Worm (Caenorhabditis elegans): Measurements from ENCODE around the gene F59E12.15.

The F59E12.15 gene

DNA sequence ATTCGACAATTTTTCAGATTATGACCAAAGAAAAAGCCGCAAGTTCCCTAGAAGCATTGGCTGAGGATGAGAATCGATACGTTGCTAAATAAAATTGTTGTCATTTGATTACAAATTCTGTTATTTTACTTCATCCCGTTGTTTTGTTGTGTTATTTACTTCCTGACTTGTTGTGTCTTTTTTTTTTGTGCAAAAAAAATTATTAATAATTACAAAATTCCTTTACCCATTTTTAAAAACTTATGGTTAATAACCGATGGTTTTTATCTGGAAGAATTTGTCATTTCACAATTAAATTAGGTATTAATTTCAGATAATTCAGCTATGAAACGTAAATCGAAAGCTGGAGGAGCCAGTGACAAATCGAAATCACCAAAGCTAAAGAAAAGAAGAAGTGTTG, 31.9 kb downstream of the F59E12.15 start, which contains the start of gene C17G10.1:
C17G10.1 (plus strand) TSS at position 301 of the 400 bp plus-strand sequence.
- TF ChIP-seq eor-1 (tag; optimal IDR thresholded peaks at IDR 0.05) (no peak), hmg-11 (tag; optimal IDR thresholded peaks at IDR 0.05) (no peak), nhr-76 (tag; optimal IDR thresholded peaks at IDR 0.05) (no peak), lin-15B (tag; optimal IDR thresholded peaks at IDR 0.05) (no peak), lsy-12 (tag; optimal IDR thresholded peaks at IDR 0.05) (no peak), elt-2 (tag; optimal IDR thresholded peaks at IDR 0.05) (no peak), snpc-4 (tag; optimal IDR thresholded peaks at IDR 0.05) (no peak), sea-2 (GFP tag; optimal IDR thresholded peaks at IDR 0.05) (no peak), daf-12 (tag; optimal IDR thresholded peaks at IDR 0.05) (no peak), nhr-67 (tag; optimal IDR thresholded peaks at IDR 0.05) (no peak), unc-39 (tag; optimal IDR thresholded peaks at IDR 0.05) (no peak), aly-2 (tag; optimal IDR thresholded peaks at IDR 0.05) (no peak), ztf-4 (tag; optimal IDR thresholded peaks at IDR 0.05) (no peak), nfya-1 (tag; optimal IDR thresholded peaks at IDR 0.05; ENCODE audit: insufficient read depth) (no peak), ama-1 (optimal IDR thresholded peaks at IDR 0.05) (no peak), skn-1 (tag; optimal IDR thresholded peaks at IDR 0.05) (no peak)

DNA sequence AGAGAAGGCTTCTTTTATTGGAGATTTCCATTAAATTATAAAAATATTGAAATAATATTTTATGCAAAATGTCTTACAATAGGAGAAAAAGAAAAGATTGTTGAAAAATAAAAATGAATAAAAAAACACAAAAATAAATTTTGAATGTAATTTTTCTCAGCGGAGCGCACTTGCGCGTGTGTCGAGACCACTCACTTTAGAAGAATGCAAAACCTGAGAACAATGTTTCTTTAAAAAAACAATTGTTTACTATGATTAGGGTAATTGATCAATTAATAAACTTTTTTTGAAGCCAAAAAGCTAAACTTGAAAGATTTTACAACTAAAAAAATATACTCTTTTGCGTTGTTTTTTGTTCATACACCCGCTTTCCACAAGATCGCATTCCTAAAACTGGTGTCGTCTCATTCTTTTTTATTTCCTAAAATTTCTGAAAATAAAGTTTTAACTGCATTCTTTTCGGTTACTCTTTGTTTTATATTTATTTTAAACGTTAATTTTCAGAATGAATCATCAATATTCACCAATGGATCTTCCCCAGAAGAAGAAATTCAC, 33.9 kb downstream of the F59E12.15 start, which contains the start of gene ttc-4:
ttc-4 (plus strand) TSS at position 505 of the 555 bp plus-strand sequence.
- peak; percentile 75 for TF ChIP-seq snpc-4 (tag; optimal IDR thresholded peaks at IDR 0.05)
- peak; percentile 38 for TF ChIP-seq nhr-23 (tag; optimal IDR thresholded peaks at IDR 0.05)
- TF ChIP-seq pha-4 (tag; optimal IDR thresholded peaks at IDR 0.05): peak; percentile 71
- TF ChIP-seq pqm-1 (tag; optimal IDR thresholded peaks at IDR 0.05): peak; percentile 51
- TF ChIP-seq sea-2 (GFP tag; optimal IDR thresholded peaks at IDR 0.05): no peak
- TF ChIP-seq jun-1 (tag; optimal IDR thresholded peaks at IDR 0.05): no peak
- TF ChIP-seq nfya-1 (tag; optimal IDR thresholded peaks at IDR 0.05; ENCODE audit: insufficient read depth): peak; percentile 58
- TF ChIP-seq elt-2 (tag; optimal IDR thresholded peaks at IDR 0.05): peak; percentile 39
- TF ChIP-seq lin-15B (tag; optimal IDR thresholded peaks at IDR 0.05): peak; percentile 65

DNA sequence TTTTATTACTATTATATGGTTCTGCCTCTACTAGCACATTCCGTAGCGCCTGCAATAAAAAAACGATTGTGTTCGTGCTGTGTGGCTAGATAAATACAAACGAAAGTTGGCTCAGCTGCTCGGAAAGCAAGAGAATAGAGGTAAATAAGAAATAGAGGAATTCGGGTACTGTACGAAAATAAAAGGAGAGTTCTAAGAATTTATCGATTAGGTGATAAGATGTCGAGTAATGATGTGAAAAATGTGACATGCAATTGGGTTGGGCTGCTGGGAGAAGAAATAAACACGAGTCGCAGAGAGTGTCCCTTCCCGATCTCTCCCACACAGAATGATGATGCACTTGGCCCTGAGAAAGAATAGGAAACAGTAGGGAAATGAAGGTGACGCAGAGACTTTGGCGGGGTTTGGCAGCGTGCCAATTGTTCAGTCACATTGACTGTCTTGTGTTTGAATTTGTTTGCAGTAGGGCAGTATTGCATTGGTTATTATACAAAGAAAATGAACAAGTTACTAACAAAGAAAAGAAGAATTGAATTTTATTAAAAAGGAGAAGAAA, 34.7 kb downstream of the F59E12.15 start, which contains the start of gene cdc-14:
cdc-14 (minus strand) TSS at position 51 of the 556 bp plus-strand sequence.
- peak; percentile 87 for TF ChIP-seq egl-5 (tag; optimal IDR thresholded peaks at IDR 0.05)
- peak; percentile 76 for TF ChIP-seq lin-39 (tag; optimal IDR thresholded peaks at IDR 0.05)
- no peak for TF ChIP-seq fkh-10 (GFP tag; optimal IDR thresholded peaks at IDR 0.05)
- TF ChIP-seq nhr-67 (tag; optimal IDR thresholded peaks at IDR 0.05): no peak
- peak; percentile 38 for TF ChIP-seq fkh-2 (tag; optimal IDR thresholded peaks at IDR 0.05)
- peak; percentile 65 for TF ChIP-seq lin-15B (tag; optimal IDR thresholded peaks at IDR 0.05)
- TF ChIP-seq elt-2 (tag; optimal IDR thresholded peaks at IDR 0.05): peak; percentile 73
- TF ChIP-seq ceh-28 (tag; optimal IDR thresholded peaks at IDR 0.05): peak; percentile 43
- TF ChIP-seq jun-1 (tag; optimal IDR thresholded peaks at IDR 0.05): peak; percentile 66
- TF ChIP-seq lsy-12 (tag; optimal IDR thresholded peaks at IDR 0.05): no peak
- peak; percentile 78 for TF ChIP-seq pha-4 (tag; optimal IDR thresholded peaks at IDR 0.05)
- peak; percentile 53 for TF ChIP-seq elt-1 (tag; optimal IDR thresholded peaks at IDR 0.05)
- TF ChIP-seq zag-1 (tag; optimal IDR thresholded peaks at IDR 0.05): no peak
- peak; percentile 54 for TF ChIP-seq hmg-11 (tag; optimal IDR thresholded peaks at IDR 0.05)
- TF ChIP-seq ama-1 (optimal IDR thresholded peaks at IDR 0.05): no peak
- no peak for TF ChIP-seq R02D3.7 (tag; optimal IDR thresholded peaks at IDR 0.05)
- peak; percentile 84 for TF ChIP-seq snpc-4 (tag; optimal IDR thresholded peaks at IDR 0.05)
- TF ChIP-seq nhr-23 (tag; optimal IDR thresholded peaks at IDR 0.05): peak; percentile 54
- no peak for TF ChIP-seq elt-3 (tag; optimal IDR thresholded peaks at IDR 0.05)
- peak; percentile 94 for TF ChIP-seq nhr-25 (tag; optimal IDR thresholded peaks at IDR 0.05)
- TF ChIP-seq ztf-11 (tag; optimal IDR thresholded peaks at IDR 0.05): no peak
- TF ChIP-seq nhr-43 (tag; optimal IDR thresholded peaks at IDR 0.05; ENCODE audit: poor library complexity, severe bottlenecking): peak; percentile 22
- no peak for TF ChIP-seq skn-1 (tag; optimal IDR thresholded peaks at IDR 0.05)
- TF ChIP-seq nfya-1 (tag; optimal IDR thresholded peaks at IDR 0.05; ENCODE audit: insufficient read depth): peak; percentile 59

- TF ChIP-seq nhr-237 (tag; optimal IDR thresholded peaks at IDR 0.05) (no peak), elt-1 (tag; optimal IDR thresholded peaks at IDR 0.05) (peak; percentile 66)
Measured at ce11 chrII:5592857-5593256, 35.3 kb downstream of the F59E12.15 start.
